Fruit fly (Drosophila melanogaster): ENCODE measurements around the gene CG17600.

DNA sequence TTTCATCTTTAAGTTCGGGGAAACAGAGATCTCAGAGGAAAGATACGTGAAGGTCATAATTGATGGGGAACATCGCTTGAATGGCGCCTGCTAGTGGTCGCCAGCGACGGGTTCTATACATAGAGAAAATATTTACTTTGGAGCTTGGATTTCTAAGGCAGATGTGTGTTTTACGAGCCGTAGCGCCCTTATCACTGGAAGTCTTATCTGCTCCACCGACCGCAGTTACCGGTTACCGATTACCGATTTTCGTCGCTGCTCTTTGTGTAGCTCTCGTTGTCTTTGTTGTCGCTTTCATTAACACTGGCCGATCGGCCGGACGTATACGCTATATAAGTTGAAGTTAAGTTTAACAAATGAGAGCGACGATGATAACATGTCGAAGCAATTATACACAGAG, 24.4 kb upstream of the CG17600 start:
- TF ChIP-seq CG15710 (tag; optimal IDR thresholded peaks at IDR 0.05), result no peak
- TF ChIP-seq CG8301 (tag; optimal IDR thresholded peaks at IDR 0.05), result no peak
- TF ChIP-seq Ets98B (GFP tag; IDR thresholded peaks at IDR 0.05), result no peak
- TF ChIP-seq CG32121 (GFP tag; IDR thresholded peaks at IDR 0.05), result no peak

Data from whole organism, pupa.